Fruit fly (Drosophila melanogaster) whole organism, embryonic: ENCODE results near the gene CG31064.

ENCODE experiments used
- Abd-B ChIP-seq: fragments of 200-800 bp; sonication (Bioruptor generic); optimal IDR thresholded peaks from 2 replicates; lab custom pipeline; 2018; ENCODE audit warnings: missing biosample characterization, mild to moderate bottlenecking, missing genetic modification characterization, moderate library complexity
- Antp ChIP-seq: fragments of 200-800 bp; sonication (Bioruptor generic); optimal IDR thresholded peaks from 3 replicates; lab custom pipeline; 2016; ENCODE audit warnings: missing biosample characterization, missing genetic modification characterization
- Bgb ChIP-seq: fragments of 200-800 bp; sonication (Bioruptor generic); IDR thresholded peaks from 2 replicates; pipeline ENCODE4 v1.3.6; 2022; ENCODE audit warnings: missing biosample characterization, missing genetic modification characterization; ENCODE audit not compliant: partially characterized antibody
- BtbVII ChIP-seq: fragments of 200-800 bp; sonication (Bioruptor generic); optimal IDR thresholded peaks from 3 replicates; lab custom pipeline; 2017; ENCODE audit warnings: missing biosample characterization, mild to moderate bottlenecking, missing genetic modification characterization
- C15 ChIP-seq: fragments of 200-800 bp; sonication (Bioruptor generic); IDR thresholded peaks from 3 replicates; pipeline ENCODE4 v1.3.6; 2022; ENCODE audit warnings: missing biosample characterization, missing genetic modification characterization
- CG10147 ChIP-seq: fragments of 200-800 bp; sonication (Bioruptor generic); optimal IDR thresholded peaks from 2 replicates; lab custom pipeline; 2019; ENCODE audit warnings: missing biosample characterization, mild to moderate bottlenecking, missing genetic modification characterization, moderate library complexity
- CG12104 ChIP-seq: fragments of 200-800 bp; sonication (Bioruptor generic); optimal IDR thresholded peaks from 3 replicates; lab custom pipeline; 2016; ENCODE audit warnings: missing biosample characterization, missing genetic modification characterization
- CG12659 ChIP-seq: fragments of 200-800 bp; sonication (Bioruptor generic); optimal IDR thresholded peaks from 3 replicates; lab custom pipeline; 2017; ENCODE audit warnings: mild to moderate bottlenecking, missing biosample characterization, missing genetic modification reagents, missing genetic modification characterization
- CG13424 ChIP-seq: fragments of 200-800 bp; sonication (Bioruptor generic); optimal IDR thresholded peaks from 2 replicates; lab custom pipeline; 2019; ENCODE audit warnings: missing biosample characterization, mild to moderate bottlenecking, missing genetic modification characterization, moderate library complexity
- CG14441 ChIP-seq: fragments of 200-800 bp; sonication (Bioruptor generic); IDR thresholded peaks from 2 replicates; pipeline ENCODE4 v1.3.6; 2022; ENCODE audit warnings: missing biosample characterization, missing genetic modification characterization
- CG14860 ChIP-seq: fragments of 200-800 bp; sonication (Bioruptor generic); IDR thresholded peaks from 3 replicates; pipeline ENCODE4 v1.3.6; 2022; ENCODE audit warnings: missing biosample characterization, missing genetic modification characterization; ENCODE audit not compliant: partially characterized antibody
- CG14965 ChIP-seq: fragments of 200-800 bp; sonication (Bioruptor generic); optimal IDR thresholded peaks from 2 replicates; lab custom pipeline; 2016; ENCODE audit warnings: missing biosample characterization, missing genetic modification characterization, borderline replicate concordance
- CG15269 ChIP-seq: fragments of 200-800 bp; sonication (Bioruptor generic); optimal IDR thresholded peaks from 2 replicates; lab custom pipeline; 2018; ENCODE audit warnings: missing biosample characterization, mild to moderate bottlenecking, missing genetic modification characterization, moderate library complexity
- CG15479 ChIP-seq: fragments of 200-800 bp; sonication (Bioruptor generic); optimal IDR thresholded peaks from 3 replicates; lab custom pipeline; 2019; ENCODE audit warnings: missing biosample characterization, mild to moderate bottlenecking, missing genetic modification characterization, moderate library complexity
- CG1603 ChIP-seq: fragments of 200-800 bp; sonication (Bioruptor generic); optimal IDR thresholded peaks from 2 replicates; lab custom pipeline; 2019; ENCODE audit warnings: missing biosample characterization, mild to moderate bottlenecking, missing genetic modification characterization, moderate library complexity
- CG16815 ChIP-seq: fragments of 200-800 bp; sonication (Bioruptor generic); optimal IDR thresholded peaks from 3 replicates; lab custom pipeline; 2017; ENCODE audit warnings: missing biosample characterization, mild to moderate bottlenecking, missing genetic modification characterization
- CG17385 ChIP-seq: fragments of 200-800 bp; sonication (Bioruptor generic); optimal IDR thresholded peaks from 3 replicates; lab custom pipeline; 2018; ENCODE audit warnings: missing biosample characterization, mild to moderate bottlenecking, missing genetic modification characterization
- CG18619 ChIP-seq: fragments of 200-800 bp; sonication (Bioruptor generic); optimal IDR thresholded peaks from 3 replicates; lab custom pipeline; 2017; ENCODE audit warnings: missing biosample characterization, mild to moderate bottlenecking, missing genetic modification characterization
- CG2875 ChIP-seq: fragments of 200-800 bp; sonication (Bioruptor generic); optimal IDR thresholded peaks from 2 replicates; lab custom pipeline; 2017; ENCODE audit warnings: missing biosample characterization, mild to moderate bottlenecking, missing genetic modification characterization, missing genetic modification reagents
- CG2889 ChIP-seq: fragments of 200-800 bp; sonication (Bioruptor generic); IDR thresholded peaks from 3 replicates; pipeline ENCODE4 v1.3.6; 2022; ENCODE audit warnings: missing biosample characterization, missing genetic modification characterization
- CG3065 ChIP-seq: fragments of 200-800 bp; sonication (Bioruptor generic); optimal IDR thresholded peaks from 2 replicates; lab custom pipeline; 2016; ENCODE audit warnings: missing biosample characterization, missing genetic modification characterization
- CG32532 ChIP-seq: fragments of 200-800 bp; sonication (Bioruptor generic); IDR thresholded peaks from 2 replicates; pipeline ENCODE4 v1.3.6; 2022; ENCODE audit warnings: missing biosample characterization, missing genetic modification characterization
- CG3726 ChIP-seq: fragments of 200-800 bp; sonication (Bioruptor generic); IDR thresholded peaks from 3 replicates; pipeline ENCODE4, ENCODE4 v1.3.6; 2022; ENCODE audit warnings: missing biosample characterization, missing genetic modification characterization
- CG3847 ChIP-seq: fragments of 200-800 bp; sonication (Bioruptor generic); IDR thresholded peaks from 2 replicates; pipeline ENCODE4 v1.3.6; 2022; ENCODE audit warnings: missing biosample characterization, missing genetic modification characterization
- CG8924 ChIP-seq: fragments of 200-800 bp; optimal IDR thresholded peaks from 3 replicates; lab custom pipeline; 2019; ENCODE audit warnings: missing biosample characterization, mild to moderate bottlenecking, missing genetic modification characterization, moderate library complexity
- CG9437 ChIP-seq: fragments of 200-800 bp; sonication (Bioruptor generic); optimal IDR thresholded peaks from 2 replicates; lab custom pipeline; 2018; ENCODE audit warnings: missing biosample characterization, mild to moderate bottlenecking, missing genetic modification characterization
- D19B ChIP-seq: fragments of 200-800 bp; sonication (Bioruptor generic); optimal IDR thresholded peaks from 2 replicates; lab custom pipeline; 2017; ENCODE audit warnings: missing biosample characterization, mild to moderate bottlenecking, missing genetic modification characterization
- Dad ChIP-seq: fragments of 200-800 bp; sonication (Bioruptor generic); optimal IDR thresholded peaks from 3 replicates; lab custom pipeline; 2016; ENCODE audit warnings: missing biosample characterization, missing genetic modification characterization
- Hey ChIP-seq: fragments of 200-800 bp; sonication (Bioruptor generic); optimal IDR thresholded peaks from 3 replicates; lab custom pipeline; 2018; ENCODE audit warnings: missing biosample characterization, mild to moderate bottlenecking, missing genetic modification characterization
- HmgZ ChIP-seq: fragments of 200-800 bp; sonication (Bioruptor generic); optimal IDR thresholded peaks from 2 replicates; lab custom pipeline; 2018; ENCODE audit warnings: missing biosample characterization, mild to moderate bottlenecking, missing genetic modification characterization
- Lhr ChIP-seq: fragments of 200-800 bp; sonication (Bioruptor generic); optimal IDR thresholded peaks from 3 replicates; lab custom pipeline; 2017; ENCODE audit warnings: mild to moderate bottlenecking, missing biosample characterization, missing genetic modification reagents, missing genetic modification characterization
- Meics ChIP-seq: fragments of 200-800 bp; sonication (Bioruptor generic); optimal IDR thresholded peaks from 2 replicates; lab custom pipeline; 2017; ENCODE audit warnings: missing biosample characterization, mild to moderate bottlenecking, missing genetic modification characterization
- Sin3A ChIP-seq: fragments of >200 bp; optimal IDR thresholded peaks from 2 replicates; lab custom pipeline; 2018
- Sox100B ChIP-seq: fragments of 200-800 bp; sonication (Bioruptor generic); optimal IDR thresholded peaks from 3 replicates; lab custom pipeline; 2018; ENCODE audit warnings: missing biosample characterization, mild to moderate bottlenecking, missing genetic modification characterization
- Sry-β ChIP-seq: fragments of 200-800 bp; sonication (Bioruptor generic); optimal IDR thresholded peaks from 2 replicates; lab custom pipeline; 2018; ENCODE audit warnings: missing biosample characterization, mild to moderate bottlenecking, missing genetic modification characterization, moderate library complexity
- Tbp ChIP-seq: fragments of >200 bp; optimal IDR thresholded peaks from 2 replicates; lab custom pipeline; 2018; ENCODE audit warnings: missing biosample characterization, missing genetic modification characterization
- YL-1 ChIP-seq: fragments of 200-800 bp; sonication (Bioruptor generic); optimal IDR thresholded peaks from 3 replicates; lab custom pipeline; 2017; ENCODE audit warnings: missing biosample characterization, mild to moderate bottlenecking, missing genetic modification characterization
- croc ChIP-seq: fragments of 200-800 bp; sonication (Bioruptor generic); conservative IDR thresholded peaks from 3 replicates; pipeline ENCODE4 v1.3.6; 2022; ENCODE audit warnings: missing biosample characterization, missing genetic modification characterization
- da ChIP-seq: fragments of 200-800 bp; sonication (Bioruptor generic); optimal IDR thresholded peaks from 2 replicates; lab custom pipeline; 2016; ENCODE audit warnings: missing biosample characterization, missing genetic modification characterization
- ewg ChIP-seq: fragments of 200-800 bp; sonication (Bioruptor generic); optimal IDR thresholded peaks from 3 replicates; lab custom pipeline; 2017; ENCODE audit warnings: mild to moderate bottlenecking, missing biosample characterization, missing genetic modification reagents, missing genetic modification characterization
- gcm ChIP-seq: fragments of 200-800 bp; sonication (Bioruptor generic); optimal IDR thresholded peaks from 2 replicates; lab custom pipeline; 2019; ENCODE audit warnings: missing biosample characterization, mild to moderate bottlenecking, missing genetic modification characterization, moderate library complexity
- gem ChIP-seq: fragments of 200-800 bp; sonication (Bioruptor generic); optimal IDR thresholded peaks from 2 replicates; lab custom pipeline; 2019; ENCODE audit warnings: missing biosample characterization, mild to moderate bottlenecking, missing genetic modification characterization, moderate library complexity
- hth ChIP-seq: fragments of >200 bp; optimal IDR thresholded peaks from 2 replicates; lab custom pipeline; 2017; ENCODE audit warnings: inconsistent platforms
- mirr ChIP-seq: fragments of 200-800 bp; sonication (Bioruptor generic); optimal IDR thresholded peaks from 3 replicates; lab custom pipeline; 2018; ENCODE audit warnings: missing biosample characterization, mild to moderate bottlenecking, missing genetic modification characterization
- otp ChIP-seq: fragments of 200-800 bp; sonication (Bioruptor generic); IDR thresholded peaks from 3 replicates; pipeline ENCODE4, ENCODE4 v1.3.6; 2022; ENCODE audit warnings: missing biosample characterization, missing genetic modification characterization
- pho ChIP-seq: fragments of 200-800 bp; sonication (Bioruptor generic); optimal IDR thresholded peaks from 2 replicates; lab custom pipeline; 2016; ENCODE audit warnings: missing biosample characterization, missing genetic modification characterization
- prd ChIP-seq, 3 experiments: fragments of >200 bp in 2 of 3; fragments of 200-800 bp in 1 of 3; sonication (Bioruptor generic) in 1 of 3; optimal IDR thresholded peaks in 2 of 3; IDR thresholded peaks in 1 of 3; 2 replicates in 2 of 3; 3 replicates in 1 of 3; pipeline versions ENCODE4 v1.3.6 to Lab custom; 2017 to 2022; ENCODE audit warnings: missing biosample characterization in 1 of 3, missing genetic modification characterization in 1 of 3
- tio ChIP-seq: fragments of 200-800 bp; sonication (Bioruptor generic); optimal IDR thresholded peaks from 2 replicates; lab custom pipeline; 2017; ENCODE audit warnings: missing biosample characterization, missing genetic modification characterization, inconsistent platforms

Gene CG31064

DNA sequence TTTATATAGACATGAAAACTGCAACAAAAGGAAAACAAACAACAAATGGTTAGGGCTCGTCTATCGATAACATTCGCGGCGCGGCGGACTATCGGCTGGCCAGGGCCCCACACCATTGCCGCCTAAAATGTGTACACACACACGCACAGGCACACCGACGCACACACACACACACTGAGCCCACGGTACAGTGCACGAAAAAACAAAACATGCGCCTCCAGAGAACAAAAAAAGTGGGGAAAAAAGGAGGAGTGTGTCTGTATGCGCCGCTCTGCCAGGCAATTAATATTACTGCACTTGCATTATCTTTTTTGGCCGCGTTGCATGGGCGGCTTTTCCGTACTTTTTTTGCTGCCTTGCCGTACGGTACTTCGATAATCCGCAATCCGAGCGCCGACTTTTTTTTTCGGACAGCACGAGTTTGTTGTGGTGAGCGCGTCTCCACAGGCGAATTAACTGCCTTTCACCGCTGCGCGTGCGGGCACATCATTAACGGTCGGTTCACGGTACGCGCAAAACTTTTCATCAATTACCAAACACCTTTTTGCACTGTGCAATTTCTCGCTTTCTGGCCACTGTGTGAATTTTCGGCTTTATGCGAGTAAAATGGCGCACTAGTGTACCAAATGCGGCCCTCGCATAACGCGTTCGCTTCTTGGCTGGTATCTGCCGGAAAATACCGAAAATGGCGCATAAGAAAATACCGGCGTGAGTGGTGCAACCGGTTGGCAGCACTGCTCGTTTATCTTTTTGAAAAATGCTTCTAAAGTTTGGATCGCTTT is 24.7 kb upstream of the CG31064 start, which contains the start of gene woc (continued):
- no peak for TF ChIP-seq Tbp (GFP tag; lab: Kevin White, UChicago)
- TF ChIP-seq C15 = no peak
- no peak for TF ChIP-seq gem (tag; lab: Kevin White, UChicago)
- TF ChIP-seq Antp (GFP tag; lab: Kevin White, UChicago) = peak; percentile 70
- TF ChIP-seq CG14441 (GFP tag; lab: Robert Waterston, UW) = 0 out of 2 replicates have a peak, but pooled peaks have one; percentile 15
- no peak for TF ChIP-seq CG14965 (GFP tag; lab: Kevin White, UChicago)
- no peak for TF ChIP-seq tio
- no peak for TF ChIP-seq hth (lab: Kevin White, UChicago)
- TF ChIP-seq CG10147 = no peak
- peak; percentile 78 for TF ChIP-seq CG12659 (GFP tag; lab: Kevin White, UChicago)
- peak; percentile 51 for TF ChIP-seq CG8924
- TF ChIP-seq CG2875 = no peak
- peak; percentile 61 for TF ChIP-seq pho
- TF ChIP-seq Meics (GFP tag; lab: Kevin White, UChicago) = peak; percentile 66
- TF ChIP-seq Sin3A (lab: Kevin White, UChicago) = peak; percentile 86
- TF ChIP-seq CG12104 (GFP tag; lab: Kevin White, UChicago) = peak; percentile 43
- TF ChIP-seq CG3847 = peak; percentile 41; the same call in 1 of the 2 replicates
- peak; percentile 91 for TF ChIP-seq Bgb (GFP tag; lab: Robert Waterston, UW)
- peak; percentile 68; the same call in 1 of the 2 replicates for TF ChIP-seq CG32532
- peak; percentile 68 for TF ChIP-seq YL-1
- TF ChIP-seq Dad = no peak
- no peak; the same call in 2 of the 3 replicates for TF ChIP-seq otp (GFP tag; lab: Robert Waterston, UW)
- TF ChIP-seq CG16815 (GFP tag; lab: Kevin White, UChicago) = peak; percentile 51
- TF ChIP-seq Lhr (GFP tag; lab: Kevin White, UChicago) = no peak
- TF ChIP-seq gcm (GFP tag; lab: Kevin White, UChicago) = no peak
- TF ChIP-seq HmgZ (tag; lab: Kevin White, UChicago) = peak; percentile 49
- no peak for TF ChIP-seq CG13424 (tag; lab: Kevin White, UChicago)
- TF ChIP-seq CG15479 (GFP tag; lab: Kevin White, UChicago) = peak; percentile 85
- no peak for TF ChIP-seq croc (GFP tag; lab: Robert Waterston, UW)
- no peak for TF ChIP-seq CG9437 (GFP tag; lab: Kevin White, UChicago)
- TF ChIP-seq CG1603 = peak; percentile 81
- TF ChIP-seq CG2889 (GFP tag; lab: Robert Waterston, UW) = 0 out of 3 replicates have a peak, but pooled peaks have one; percentile 40
- TF ChIP-seq D19B (GFP tag; lab: Kevin White, UChicago) = no peak
- no peak for TF ChIP-seq prd (optimal IDR thresholded peaks at IDR 0.05; lab: Kevin White, UChicago)
- peak; percentile 69; the same call in 2 of the 3 replicates for TF ChIP-seq prd (GFP tag; IDR thresholded peaks at IDR 0.05; lab: Robert Waterston, UW)
- TF ChIP-seq Sry-β (GFP tag; lab: Kevin White, UChicago) = no peak
- TF ChIP-seq BtbVII (GFP tag; lab: Kevin White, UChicago) = peak; percentile 36
- no peak for TF ChIP-seq mirr
- TF ChIP-seq CG3726 = peak; percentile 55; the same call in 1 of the 3 replicates
- no peak for TF ChIP-seq CG15269 (tag; lab: Kevin White, UChicago)
- TF ChIP-seq Abd-B (GFP tag; lab: Kevin White, UChicago) = no peak
- no peak for TF ChIP-seq Sox100B (GFP tag; lab: Kevin White, UChicago)
- TF ChIP-seq CG17385 (GFP tag; lab: Kevin White, UChicago) = no peak
- TF ChIP-seq ewg (GFP tag; lab: Kevin White, UChicago) = no peak
- no peak for TF ChIP-seq Hey (tag; lab: Kevin White, UChicago)
- TF ChIP-seq CG18619 (GFP tag; lab: Kevin White, UChicago) = peak; percentile 61
- TF ChIP-seq da = no peak
- TF ChIP-seq CG3065 (GFP tag; lab: Kevin White, UChicago) = no peak
- peak; percentile 74 for TF ChIP-seq CG14860
